Worm (Caenorhabditis elegans): ENCODE measurements around the gene cutl-1.
A peak's percentile ranks its signal among the peaks of the same experiment; 100 is the strongest.

Gene cutl-1

DNA sequence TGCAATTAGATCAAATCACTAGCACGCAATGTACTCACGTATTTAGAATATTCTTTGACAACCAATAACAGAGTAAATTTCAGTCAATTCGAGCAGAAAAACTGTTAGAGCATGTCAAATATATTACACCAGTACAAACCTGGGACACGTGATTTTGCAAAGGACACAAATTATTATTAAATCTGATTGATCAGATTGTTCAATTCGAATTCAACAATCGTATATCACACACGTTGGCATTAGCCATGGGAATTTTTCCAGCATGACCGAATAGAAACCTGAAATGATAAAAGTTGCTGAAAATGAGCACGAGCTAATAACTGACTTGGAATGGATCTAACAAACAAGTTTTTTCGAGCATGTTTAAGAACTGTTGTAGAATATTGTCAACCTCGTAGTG is 17.1 kb upstream of the cutl-1 start, which contains the start of gene srv-9:
Gene srv-9 (minus strand): TSS at position 101 of the 400 bp plus-strand sequence.
- TF ChIP-seq ztf-11 (tag; optimal IDR thresholded peaks at IDR 0.05) (no peak), tbx-2 (tag; optimal IDR thresholded peaks at IDR 0.05) (no peak), egl-5 (tag; optimal IDR thresholded peaks at IDR 0.05) (no peak), fkh-2 (tag; optimal IDR thresholded peaks at IDR 0.05) (no peak), hmg-11 (tag; optimal IDR thresholded peaks at IDR 0.05) (no peak), skn-1 (tag; optimal IDR thresholded peaks at IDR 0.05) (no peak), sea-2 (GFP tag; optimal IDR thresholded peaks at IDR 0.05) (no peak), fos-1 (tag; optimal IDR thresholded peaks at IDR 0.05) (no peak), ceh-9 (tag; optimal IDR thresholded peaks at IDR 0.05) (no peak), snpc-4 (tag; optimal IDR thresholded peaks at IDR 0.05) (no peak), pqm-1 (tag; optimal IDR thresholded peaks at IDR 0.05) (no peak), elt-3 (tag; optimal IDR thresholded peaks at IDR 0.05) (no peak), aly-2 (tag; optimal IDR thresholded peaks at IDR 0.05) (no peak), ZK546.5 (tag; optimal IDR thresholded peaks at IDR 0.05) (no peak)

ce11 chrV:13421697-13422096 is 15.8 kb upstream of the cutl-1 start:
- peak; percentile 96 for TF ChIP-seq pqm-1 (tag; optimal IDR thresholded peaks at IDR 0.05)
- no peak for TF ChIP-seq unc-39 (tag; optimal IDR thresholded peaks at IDR 0.05)
- peak; percentile 91 for TF ChIP-seq elt-2 (tag; optimal IDR thresholded peaks at IDR 0.05)
- TF ChIP-seq sea-2 (GFP tag; optimal IDR thresholded peaks at IDR 0.05): no peak
- peak; percentile 18 for TF ChIP-seq jun-1 (tag; optimal IDR thresholded peaks at IDR 0.05)

DNA sequence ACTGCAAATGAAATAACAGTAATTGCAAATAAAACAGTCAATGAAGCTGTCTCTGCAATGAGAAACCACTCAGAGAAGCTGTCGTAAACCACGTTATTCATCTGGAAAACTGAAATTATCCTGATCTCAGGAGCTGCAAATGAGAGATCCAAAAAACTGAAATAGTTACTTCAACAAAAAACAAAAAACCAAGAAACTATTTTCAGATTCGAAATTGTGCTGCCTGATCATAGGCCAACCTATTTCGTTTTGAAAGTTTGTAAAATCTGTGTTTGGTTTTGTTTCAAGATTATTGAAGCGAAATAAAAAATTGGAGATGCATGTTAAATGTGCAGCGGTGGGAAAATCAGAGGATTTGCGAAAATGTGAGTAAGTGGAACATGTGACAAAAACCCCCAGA is 14.7 kb upstream of the cutl-1 start, which contains the start of gene srv-8:
Gene srv-8 (minus strand): TSS at position 101 of the 400 bp plus-strand sequence.
- TF ChIP-seq egl-27 (tag; optimal IDR thresholded peaks at IDR 0.05) (no peak), nhr-23 (tag; optimal IDR thresholded peaks at IDR 0.05) (no peak), eor-1 (tag; optimal IDR thresholded peaks at IDR 0.05) (no peak), fkh-10 (GFP tag; optimal IDR thresholded peaks at IDR 0.05) (no peak), ceh-9 (tag; optimal IDR thresholded peaks at IDR 0.05) (no peak), hmg-11 (tag; optimal IDR thresholded peaks at IDR 0.05) (no peak), tbx-2 (tag; optimal IDR thresholded peaks at IDR 0.05) (no peak), sea-2 (GFP tag; optimal IDR thresholded peaks at IDR 0.05) (no peak), ZK546.5 (tag; optimal IDR thresholded peaks at IDR 0.05) (no peak), skn-1 (tag; optimal IDR thresholded peaks at IDR 0.05) (no peak), nhr-67 (tag; optimal IDR thresholded peaks at IDR 0.05) (no peak), nhr-12 (tag; optimal IDR thresholded peaks at IDR 0.05) (no peak), nhr-25 (tag; optimal IDR thresholded peaks at IDR 0.05) (no peak), nhr-77 (tag; optimal IDR thresholded peaks at IDR 0.05) (no peak), unc-62 (GFP tag; optimal IDR thresholded peaks at IDR 0.05) (no peak), fos-1 (tag; optimal IDR thresholded peaks at IDR 0.05) (no peak), aly-2 (tag; optimal IDR thresholded peaks at IDR 0.05) (no peak), elt-1 (tag; optimal IDR thresholded peaks at IDR 0.05) (no peak), ceh-82 (tag; optimal IDR thresholded peaks at IDR 0.05) (no peak)

DNA sequence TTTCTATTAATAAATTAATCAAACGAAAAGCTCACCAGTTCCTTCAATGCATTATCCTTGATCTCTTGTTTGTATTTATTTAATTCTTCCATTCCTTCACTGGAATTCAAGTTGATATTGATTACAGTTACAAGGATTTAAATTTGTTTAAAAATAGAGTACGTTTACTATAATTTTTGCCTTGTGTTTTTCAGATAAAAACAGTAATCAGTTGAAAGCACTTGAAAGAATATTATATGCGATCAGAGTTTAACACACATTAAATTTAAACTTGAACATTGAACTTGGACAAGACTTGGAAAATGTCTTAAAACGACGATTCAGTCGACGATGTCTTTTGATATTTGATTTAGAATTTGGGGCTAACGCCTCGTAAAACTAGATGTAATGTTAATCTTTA is 11.6 kb upstream of the cutl-1 start, which contains the start of gene F53F1.6:
Gene F53F1.6 (minus strand): TSS at position 101 of the 400 bp plus-strand sequence.
- no peak for TF ChIP-seq fkh-10 (GFP tag; optimal IDR thresholded peaks at IDR 0.05)
- TF ChIP-seq egl-27 (tag; optimal IDR thresholded peaks at IDR 0.05): no peak
- no peak for TF ChIP-seq ceh-28 (tag; optimal IDR thresholded peaks at IDR 0.05)
- TF ChIP-seq nhr-76 (tag; optimal IDR thresholded peaks at IDR 0.05): no peak
- no peak for TF ChIP-seq sea-2 (GFP tag; optimal IDR thresholded peaks at IDR 0.05)
- no peak for TF ChIP-seq ztf-4 (tag; optimal IDR thresholded peaks at IDR 0.05)
- no peak for TF ChIP-seq zag-1 (tag; optimal IDR thresholded peaks at IDR 0.05)
- TF ChIP-seq fos-1 (tag; optimal IDR thresholded peaks at IDR 0.05): no peak
- no peak for TF ChIP-seq nhr-28 (tag; optimal IDR thresholded peaks at IDR 0.05)
- TF ChIP-seq elt-3 (tag; optimal IDR thresholded peaks at IDR 0.05): no peak
- TF ChIP-seq ceh-16 (tag; optimal IDR thresholded peaks at IDR 0.05): no peak
- no peak for TF ChIP-seq nhr-67 (tag; optimal IDR thresholded peaks at IDR 0.05)

- no peak for TF ChIP-seq tbx-2 (tag; optimal IDR thresholded peaks at IDR 0.05)
- TF ChIP-seq lin-15B (tag; optimal IDR thresholded peaks at IDR 0.05): no peak
- TF ChIP-seq fos-1 (tag; optimal IDR thresholded peaks at IDR 0.05): no peak
- TF ChIP-seq snpc-4 (tag; optimal IDR thresholded peaks at IDR 0.05): no peak
- no peak for TF ChIP-seq nfya-1 (tag; optimal IDR thresholded peaks at IDR 0.05; ENCODE audit: insufficient read depth)
- TF ChIP-seq ceh-82 (tag; optimal IDR thresholded peaks at IDR 0.05): peak; percentile 39
- no peak for TF ChIP-seq jun-1 (tag; optimal IDR thresholded peaks at IDR 0.05)
- TF ChIP-seq nhr-23 (tag; optimal IDR thresholded peaks at IDR 0.05): no peak
- TF ChIP-seq nhr-77 (tag; optimal IDR thresholded peaks at IDR 0.05): peak; percentile 79
- no peak for TF ChIP-seq ceh-16 (tag; optimal IDR thresholded peaks at IDR 0.05)
- no peak for TF ChIP-seq skn-1 (tag; optimal IDR thresholded peaks at IDR 0.05)
- no peak for TF ChIP-seq egl-5 (tag; optimal IDR thresholded peaks at IDR 0.05)
- TF ChIP-seq fkh-10 (GFP tag; optimal IDR thresholded peaks at IDR 0.05): no peak
- TF ChIP-seq ama-1 (optimal IDR thresholded peaks at IDR 0.05): no peak
- TF ChIP-seq nhr-43 (tag; optimal IDR thresholded peaks at IDR 0.05; ENCODE audit: poor library complexity, severe bottlenecking): peak; percentile 46
- peak; percentile 4 for TF ChIP-seq nhr-25 (tag; optimal IDR thresholded peaks at IDR 0.05)
- no peak for TF ChIP-seq mdl-1 (tag; optimal IDR thresholded peaks at IDR 0.05)
- no peak for TF ChIP-seq sea-2 (GFP tag; optimal IDR thresholded peaks at IDR 0.05)
- no peak for TF ChIP-seq aly-2 (tag; optimal IDR thresholded peaks at IDR 0.05)
Measured at ce11 chrV:13416076-13416475, 10.2 kb upstream of the cutl-1 start.

Data from whole organism, L3 larva.